Fruit fly (Drosophila melanogaster) ovary, adult (tissue): ENCODE results near the gene CG2614.

Source experiments
- CG17801 ChIP-seq: fragments of 200-800 bp; optimal IDR thresholded peaks from 2 replicates; lab custom pipeline; 2019; ENCODE audit warnings: missing biosample characterization, mild to moderate bottlenecking, missing genetic modification characterization, moderate library complexity; ENCODE audit not compliant: partially characterized antibody

Gene CG2614

DNA sequence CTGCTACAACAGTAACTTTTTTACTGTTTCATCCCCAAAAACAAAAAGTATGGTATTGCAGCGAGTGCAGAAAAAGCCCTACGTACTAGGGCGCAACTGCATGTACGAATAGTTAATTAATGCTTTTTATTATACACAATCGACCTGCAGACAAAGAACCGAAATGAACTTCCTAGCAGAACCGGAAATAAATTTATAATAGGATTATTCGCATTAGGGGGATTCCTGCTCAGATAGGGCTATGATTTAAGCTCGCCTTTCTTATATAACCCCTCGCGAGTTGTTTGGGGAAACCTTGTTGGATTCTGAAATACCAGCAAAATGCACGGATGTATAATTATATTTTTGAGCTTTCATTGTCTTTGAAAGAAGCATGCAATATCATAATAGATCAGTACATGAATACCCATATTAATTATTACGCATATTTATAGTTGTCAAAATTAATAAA is 25.4 kb downstream of the CG2614 start, which contains the start of gene Cen:
Cen (minus strand) TSS at position 199 of the 451 bp plus-strand sequence.
- peak; percentile 57 for TF ChIP-seq CG17801 (GFP tag; lab: Kevin White, UChicago)

DNA sequence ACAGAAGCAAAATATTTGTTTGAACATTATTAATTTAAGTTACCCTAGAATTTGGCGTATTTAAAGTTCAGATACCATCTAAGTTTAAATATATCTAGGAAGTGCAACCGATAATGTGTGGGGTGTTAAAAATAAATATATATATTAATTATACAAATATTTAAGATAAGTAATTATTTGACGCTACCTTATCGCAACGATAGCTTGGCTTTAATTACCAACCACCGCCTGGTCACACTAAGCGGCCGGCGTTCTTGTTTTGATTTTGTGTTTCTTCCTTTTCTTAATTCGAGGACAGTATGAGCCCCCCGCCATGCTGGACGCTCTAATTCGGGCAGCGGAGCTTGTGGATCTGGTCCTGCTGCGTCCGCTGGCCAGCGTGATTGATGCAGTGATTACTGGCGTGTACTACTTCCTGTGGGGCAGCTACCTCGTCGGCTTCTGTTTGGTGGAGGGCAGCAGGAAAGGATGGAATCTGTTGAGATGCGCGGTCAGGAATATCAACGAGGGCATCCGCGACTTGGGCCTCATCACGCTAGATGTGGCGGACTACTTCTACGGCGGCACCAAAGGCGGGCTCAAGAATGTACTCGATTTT is 26.0 kb downstream of the CG2614 start, which contains the start of gene CG2617:
CG2617 (plus strand) TSS at position 233 of the 598 bp plus-strand sequence.
- TF ChIP-seq CG17801 (GFP tag; lab: Kevin White, UChicago), result no peak

DNA sequence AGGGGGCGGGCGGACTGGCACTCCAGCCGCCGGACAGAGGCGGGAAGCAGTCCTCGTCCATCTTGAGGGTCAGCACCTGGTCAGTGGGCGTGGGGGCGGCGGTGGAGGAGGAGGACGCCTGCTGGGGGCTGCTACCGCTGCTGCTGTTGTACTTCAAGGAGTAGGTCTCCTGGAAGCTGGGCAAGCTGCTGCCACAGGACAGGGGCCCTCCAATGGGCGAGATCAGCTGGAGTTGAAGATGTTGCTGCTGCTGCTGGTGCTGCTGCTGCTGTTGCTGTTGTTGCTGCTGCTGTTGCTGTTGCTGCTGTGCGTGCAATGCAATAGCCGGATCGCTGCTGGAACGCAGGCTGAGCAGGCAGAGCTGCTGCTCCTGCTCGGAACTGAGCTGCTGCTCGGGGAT is 32.5 kb downstream of the CG2614 start:
- TF ChIP-seq CG17801 (GFP tag; lab: Kevin White, UChicago), result no peak

DNA sequence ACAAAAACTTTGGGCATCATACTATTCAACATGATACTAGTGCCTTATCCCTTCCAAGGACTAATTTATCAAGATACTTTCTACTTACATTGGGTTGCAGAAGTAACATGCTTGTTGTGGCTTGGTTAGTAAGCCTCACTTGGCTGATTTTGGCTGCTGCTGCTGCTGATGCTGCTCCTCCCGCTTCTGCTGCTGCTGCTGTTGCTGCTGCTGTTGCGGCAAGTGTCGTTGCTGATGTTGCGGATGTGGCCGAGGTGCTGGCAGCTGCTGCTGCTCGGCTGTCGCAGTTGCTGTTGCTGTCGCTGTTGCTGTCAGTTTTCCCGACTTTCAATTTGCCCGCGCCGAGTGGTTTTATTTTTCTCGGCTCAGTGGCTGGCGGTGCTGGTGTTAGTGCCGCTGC is 33.8 kb downstream of the CG2614 start:
- TF ChIP-seq CG17801 (GFP tag; lab: Kevin White, UChicago), result no peak

DNA sequence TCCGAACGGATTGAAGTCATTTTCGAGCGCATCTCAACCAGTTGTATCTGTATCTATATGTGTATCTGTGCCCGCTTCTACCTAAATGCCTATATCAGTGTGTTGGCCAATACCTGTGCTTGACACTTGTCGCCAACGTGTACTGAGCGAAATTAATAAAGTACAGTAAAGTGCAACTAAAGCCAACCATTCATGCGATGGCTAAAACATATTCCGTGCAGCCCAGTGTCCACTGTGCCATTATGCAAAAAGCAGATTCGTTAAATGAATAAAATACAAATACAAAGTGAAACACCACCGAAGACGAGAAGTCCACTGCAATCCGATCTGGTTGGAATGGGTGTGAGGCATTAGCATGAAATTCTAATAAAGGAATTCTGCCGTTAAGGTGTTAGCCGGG is 38.8 kb downstream of the CG2614 start:
- no peak for TF ChIP-seq CG17801 (GFP tag; lab: Kevin White, UChicago)

DNA sequence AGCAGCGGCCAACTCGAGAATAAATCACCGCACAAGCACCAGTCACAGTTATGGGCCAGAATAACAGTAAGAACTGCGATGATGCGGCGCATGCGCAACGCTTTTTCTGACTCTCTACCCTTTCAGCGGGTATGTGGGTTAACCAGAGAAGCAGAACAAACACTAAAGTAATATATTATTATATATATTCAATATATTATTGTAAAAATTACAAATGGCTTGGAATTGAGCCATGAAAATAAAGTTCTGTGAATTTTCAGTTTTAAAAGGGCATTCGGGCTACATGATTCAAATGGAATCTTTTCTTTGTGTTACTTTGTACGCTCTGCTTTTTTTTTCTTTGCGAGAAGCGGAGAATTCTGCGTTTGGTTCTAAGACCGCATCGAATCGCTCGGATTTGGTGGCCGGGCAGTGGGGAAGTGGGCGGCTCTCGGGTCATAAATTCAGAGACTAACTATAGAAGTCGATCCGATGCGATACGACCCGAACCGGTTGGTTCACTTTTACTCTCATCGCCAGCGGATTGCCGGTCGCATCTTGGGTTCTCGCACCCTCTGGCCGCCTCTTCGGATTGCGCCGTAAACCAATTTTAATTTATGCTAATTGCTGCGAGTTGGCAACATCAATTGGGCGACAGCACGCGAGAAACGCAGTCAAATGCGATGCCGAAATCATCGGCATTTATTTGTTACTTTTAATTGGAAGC is 44.5 kb downstream of the CG2614 start:
- no peak for TF ChIP-seq CG17801 (GFP tag; lab: Kevin White, UChicago)

DNA sequence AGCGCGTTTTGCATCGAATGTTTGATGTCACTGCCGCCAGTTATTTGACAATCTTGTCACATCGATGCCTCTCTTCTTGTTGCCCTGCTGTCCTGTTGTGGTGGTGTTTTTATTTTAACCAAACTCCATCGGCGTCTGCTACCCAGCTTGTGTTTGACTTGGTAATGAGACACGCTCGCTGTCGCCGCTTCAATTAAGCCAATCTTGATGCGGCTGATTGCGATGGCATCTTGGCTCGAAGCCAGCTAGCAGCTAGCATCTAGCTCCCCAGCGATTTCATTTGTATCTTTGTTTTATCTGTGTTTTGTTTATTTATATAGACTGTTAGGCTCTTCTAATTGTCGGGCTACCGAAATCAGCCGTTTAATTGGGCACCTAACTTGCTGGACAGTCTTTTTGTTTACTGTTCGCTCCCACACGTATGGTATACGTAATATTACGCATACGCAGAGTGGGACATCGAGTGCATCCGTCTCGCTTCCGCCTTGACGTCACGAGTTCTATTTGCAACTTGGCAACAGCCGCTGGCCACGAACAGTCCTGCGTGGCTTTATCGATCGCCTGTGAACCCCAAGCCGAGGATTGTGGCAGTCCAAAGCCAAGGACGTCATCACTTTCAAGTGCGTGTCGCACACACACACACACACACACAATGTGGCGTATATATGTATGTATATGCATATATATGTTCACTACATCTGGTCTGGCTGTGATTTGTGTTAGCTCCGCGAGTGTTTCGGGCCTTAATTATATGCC is 48.5 kb downstream of the CG2614 start:
- TF ChIP-seq CG17801 (GFP tag; lab: Kevin White, UChicago), result no peak

DNA sequence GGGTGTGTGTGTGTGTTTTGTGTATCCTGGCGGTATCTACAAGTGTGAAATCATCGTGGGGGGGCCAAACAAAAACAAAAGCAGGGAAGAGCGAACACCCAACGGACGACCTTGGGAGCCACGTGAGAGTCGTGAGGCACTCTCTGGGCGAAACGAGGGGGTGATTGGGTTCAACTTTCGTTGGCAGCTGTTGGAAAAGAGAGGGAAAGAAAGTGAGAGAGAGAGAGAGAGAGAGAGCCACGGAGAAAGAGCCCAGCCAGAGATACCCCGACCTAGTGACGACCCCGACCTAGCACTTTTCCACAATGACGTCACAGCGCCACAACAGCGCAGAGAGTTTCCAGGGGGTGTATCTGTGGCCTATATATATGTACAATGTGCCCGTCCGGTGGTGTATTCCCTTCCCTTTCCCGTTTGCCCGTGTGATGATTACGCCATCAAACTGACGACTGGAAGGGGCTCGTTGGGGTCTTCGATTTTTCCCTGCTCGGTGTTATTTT is 49.7 kb downstream of the CG2614 start:
- TF ChIP-seq CG17801 (GFP tag; lab: Kevin White, UChicago), result no peak
